Fruit fly (Drosophila melanogaster) whole organism, wandering third instar larva: ENCODE data around the gene CG9784.

Source experiments
- Abd-B ChIP-seq: fragments of >200 bp; optimal IDR thresholded peaks from 2 replicates; lab custom pipeline; 2017; ENCODE audit warnings: missing biosample characterization, missing genetic modification characterization
- CG32264 ChIP-seq: fragments of 200-800 bp; sonication (Bioruptor generic); optimal IDR thresholded peaks from 2 replicates; lab custom pipeline; 2016; ENCODE audit warnings: missing biosample characterization, missing genetic modification characterization
- CG9705 ChIP-seq: fragments of 200-800 bp; sonication (Bioruptor generic); optimal IDR thresholded peaks from 2 replicates; lab custom pipeline; 2018; ENCODE audit warnings: missing biosample characterization, mild to moderate bottlenecking, missing genetic modification characterization
- Dfd ChIP-seq: fragments of >200 bp; optimal IDR thresholded peaks from 2 replicates; lab custom pipeline; 2017; ENCODE audit warnings: missing biosample characterization, missing genetic modification characterization
- Dif ChIP-seq: fragments of 200-275, 200-300 bp; sonication (Bioruptor generic); optimal IDR thresholded peaks from 2 replicates; lab custom pipeline; 2018; ENCODE audit warnings: missing biosample characterization, missing genetic modification characterization; ENCODE audit not compliant: partially characterized antibody
- HLH106 ChIP-seq: fragments of 200-800 bp; optimal IDR thresholded peaks from 3 replicates; lab custom pipeline; 2019; ENCODE audit warnings: missing biosample characterization, mild to moderate bottlenecking, missing genetic modification characterization, moderate library complexity
- Hnf4 ChIP-seq: fragments of 200-800 bp; sonication (Bioruptor generic); optimal IDR thresholded peaks from 2 replicates; lab custom pipeline; 2016; ENCODE audit warnings: missing biosample characterization, mild to moderate bottlenecking, missing genetic modification characterization
- Hr78 ChIP-seq: fragments of >200 bp; optimal IDR thresholded peaks from 2 replicates; lab custom pipeline; 2017; ENCODE audit warnings: missing biosample characterization, missing genetic modification characterization
- Hr83 ChIP-seq: fragments of 200-300 bp; sonication (Bioruptor generic); optimal IDR thresholded peaks from 2 replicates; lab custom pipeline; 2016; ENCODE audit warnings: missing biosample characterization, mild to moderate bottlenecking, missing genetic modification characterization, moderate library complexity; ENCODE audit not compliant: poor library complexity, severe bottlenecking
- Jra ChIP-seq: sonication (Bioruptor generic); optimal IDR thresholded peaks from 2 replicates; lab custom pipeline; 2016; ENCODE audit warnings: missing biosample characterization, missing genetic modification characterization
- Mio ChIP-seq: sonication (Bioruptor generic); optimal IDR thresholded peaks from 2 replicates; lab custom pipeline; 2016; ENCODE audit warnings: missing biosample characterization, missing genetic modification characterization
- N ChIP-seq: fragments of >200 bp; optimal IDR thresholded peaks from 2 replicates; lab custom pipeline; 2018; ENCODE audit warnings: missing biosample characterization, missing external identifiers, missing genetic modification characterization
- OdsH ChIP-seq: fragments of 200-800 bp; sonication (Bioruptor generic); optimal IDR thresholded peaks from 2 replicates; lab custom pipeline; 2016; ENCODE audit warnings: missing biosample characterization, mild to moderate bottlenecking, missing genetic modification characterization
- Rel ChIP-seq, 2 experiments: fragments of 200-800 bp; sonication (Bioruptor generic) in 1 of 2; optimal IDR thresholded peaks; 2 replicates in 1 of 2; 3 replicates in 1 of 2; lab custom pipeline; 2016 to 2019; ENCODE audit warnings: mild to moderate bottlenecking in 2 of 2, missing biosample characterization in 2 of 2, missing genetic modification characterization in 2 of 2, moderate library complexity in 1 of 2
- Sp1 ChIP-seq: fragments of 200-800 bp; sonication (Bioruptor generic); optimal IDR thresholded peaks from 3 replicates; lab custom pipeline; 2019; ENCODE audit warnings: missing biosample characterization, mild to moderate bottlenecking, missing genetic modification characterization, moderate library complexity
- Vsx2 ChIP-seq: fragments of 200-300, 225-300 bp; sonication (Bioruptor generic); optimal IDR thresholded peaks from 2 replicates; lab custom pipeline; 2018; ENCODE audit warnings: missing biosample characterization, missing genetic modification characterization; ENCODE audit not compliant: partially characterized antibody
- br ChIP-seq: fragments of 200-800 bp; sonication (Bioruptor generic); optimal IDR thresholded peaks from 2 replicates; lab custom pipeline; 2016; ENCODE audit warnings: missing biosample characterization, missing genetic modification characterization
- brk ChIP-seq: fragments of 200-800 bp; sonication (Bioruptor generic); optimal IDR thresholded peaks from 2 replicates; lab custom pipeline; 2016; ENCODE audit warnings: missing biosample characterization, mild to moderate bottlenecking, missing genetic modification characterization
- dl ChIP-seq, 2 experiments: fragments of 175-275, 200-275 bp in 1 of 2; fragments of 200-275 bp in 1 of 2; sonication (Bioruptor generic); optimal IDR thresholded peaks; lab custom pipeline; 2018; ENCODE audit warnings: mild to moderate bottlenecking in 2 of 2, missing biosample characterization in 2 of 2, missing genetic modification characterization in 2 of 2, moderate library complexity in 2 of 2; ENCODE audit not compliant: partially characterized antibody in 2 of 2, insufficient read depth in 1 of 2
- dmrt93B ChIP-seq: fragments of 200-800 bp; sonication (Bioruptor generic); optimal IDR thresholded peaks from 2 replicates; lab custom pipeline; 2018; ENCODE audit warnings: missing biosample characterization, mild to moderate bottlenecking, missing genetic modification characterization
- dsf ChIP-seq: sonication (Bioruptor generic); optimal IDR thresholded peaks from 2 replicates; lab custom pipeline; 2016; ENCODE audit warnings: missing biosample characterization, missing genetic modification characterization, borderline replicate concordance
- ey ChIP-seq: fragments of 200-800 bp; sonication (Bioruptor generic); optimal IDR thresholded peaks from 2 replicates; lab custom pipeline; 2016; ENCODE audit warnings: missing biosample characterization, missing genetic modification characterization
- foxo ChIP-seq, 2 experiments: fragments of 200-800 bp; sonication (Bioruptor generic); optimal IDR thresholded peaks; 2 replicates in 1 of 2; 3 replicates in 1 of 2; lab custom pipeline; 2016 to 2017; ENCODE audit warnings: missing biosample characterization in 2 of 2, missing genetic modification characterization in 2 of 2
- fru ChIP-seq: fragments of 200-800 bp; sonication (Bioruptor generic); optimal IDR thresholded peaks from 3 replicates; lab custom pipeline; 2016; ENCODE audit warnings: missing biosample characterization, mild to moderate bottlenecking, missing genetic modification characterization
- h ChIP-seq: fragments of 200-800 bp; sonication (Bioruptor generic); optimal IDR thresholded peaks from 3 replicates; lab custom pipeline; 2016; ENCODE audit warnings: missing biosample characterization, mild to moderate bottlenecking, missing genetic modification characterization
- jim ChIP-seq: fragments of 175-275, 200-325 bp; sonication (Bioruptor generic); optimal IDR thresholded peaks from 2 replicates; lab custom pipeline; 2016; ENCODE audit warnings: missing biosample characterization, mild to moderate bottlenecking, missing genetic modification characterization
- lola ChIP-seq: fragments of >200 bp; optimal IDR thresholded peaks from 2 replicates; lab custom pipeline; 2017; ENCODE audit warnings: missing biosample characterization, missing genetic modification characterization
- pan ChIP-seq: fragments of >200 bp; optimal IDR thresholded peaks from 2 replicates; lab custom pipeline; 2017
- psq ChIP-seq: fragments of 200-800 bp; sonication (Bioruptor generic); optimal IDR thresholded peaks from 3 replicates; lab custom pipeline; 2017; ENCODE audit warnings: missing biosample characterization, mild to moderate bottlenecking, missing genetic modification characterization, moderate library complexity
- rgr ChIP-seq: fragments of 200-800 bp; sonication (Bioruptor generic); optimal IDR thresholded peaks from 3 replicates; lab custom pipeline; 2016; ENCODE audit warnings: missing biosample characterization, mild to moderate bottlenecking, missing genetic modification characterization
- sage ChIP-seq: fragments of 200-800 bp; sonication (Bioruptor generic); optimal IDR thresholded peaks from 2 replicates; lab custom pipeline; 2016; ENCODE audit warnings: missing biosample characterization, mild to moderate bottlenecking, missing genetic modification characterization
- sv ChIP-seq: fragments of 200-800 bp; sonication (Bioruptor generic); optimal IDR thresholded peaks from 3 replicates; lab custom pipeline; 2016; ENCODE audit warnings: missing biosample characterization, missing genetic modification characterization
- tai ChIP-seq: sonication (Bioruptor generic); optimal IDR thresholded peaks from 2 replicates; lab custom pipeline; 2016; ENCODE audit warnings: missing biosample characterization, missing genetic modification characterization
- usp ChIP-seq: fragments of >200 bp; optimal IDR thresholded peaks from 2 replicates; lab custom pipeline; 2017; ENCODE audit warnings: missing biosample characterization, missing genetic modification characterization
- woc ChIP-seq: sonication (Bioruptor generic); optimal IDR thresholded peaks from 2 replicates; lab custom pipeline; 2016; ENCODE audit warnings: missing biosample characterization, mild to moderate bottlenecking, missing genetic modification characterization

The CG9784 gene

dm6 chrX:16582145-16582544 lies 16.9 kb downstream of the CG9784 start:
- TF ChIP-seq fru (GFP tag; lab: Kevin White, UChicago) (no peak), Rel (GFP tag; optimal IDR thresholded peaks at IDR 0.05; lab: Kevin White, UChicago) (no peak), Rel (tag; optimal IDR thresholded peaks at IDR 0.05; lab: Kevin White, UChicago) (no peak), Hr83 (peak; percentile 37), CG32264 (GFP tag; lab: Kevin White, UChicago) (no peak)
- TF ChIP-seq, all 38 proteins: peak for 1

- no peak for TF ChIP-seq rgr (GFP tag; lab: Kevin White, UChicago)
- TF ChIP-seq ey (GFP tag; lab: Kevin White, UChicago) = peak; percentile 1
Observed at dm6 chrX:16581703-16582102, 17.3 kb downstream of the CG9784 start.

- TF ChIP-seq pan (lab: Kevin White, UChicago) (no peak), foxo (GFP tag; optimal IDR thresholded peaks at IDR 0.05; lab: Kevin White, UChicago) (peak in 1 of 2 experiments; percentile 15), Sp1 (peak; percentile 25), HLH106 (tag; lab: Kevin White, UChicago) (peak; percentile 26), Vsx2 (GFP tag; lab: Kevin White, UChicago) (no peak), Hnf4 (GFP tag; lab: Kevin White, UChicago) (no peak), OdsH (GFP tag; lab: Kevin White, UChicago) (no peak), fru (GFP tag; lab: Kevin White, UChicago) (peak; percentile 20), sv (GFP tag; lab: Kevin White, UChicago) (peak; percentile 15)
- TF ChIP-seq, all 38 proteins: peak for 5
Observed at dm6 chrX:16579978-16580377, 19.0 kb downstream of the CG9784 start.

dm6 chrX:16575097-16575496 lies 23.9 kb downstream of the CG9784 start:
- no peak for TF ChIP-seq tai
- peak; percentile 93 for TF ChIP-seq Dfd (GFP tag; lab: Kevin White, UChicago)
- no peak for TF ChIP-seq OdsH (GFP tag; lab: Kevin White, UChicago)
- TF ChIP-seq lola (GFP tag; lab: Kevin White, UChicago) = no peak
- TF ChIP-seq, all 38 proteins: peak for 1

- TF ChIP-seq Hr78 (GFP tag; lab: Kevin White, UChicago) = no peak
- TF ChIP-seq jim (GFP tag; lab: Kevin White, UChicago) = no peak
- no peak for TF ChIP-seq dsf
- no peak for TF ChIP-seq Hnf4 (GFP tag; lab: Kevin White, UChicago)
- no peak for TF ChIP-seq ey (GFP tag; lab: Kevin White, UChicago)
- no peak for TF ChIP-seq br (GFP tag; lab: Kevin White, UChicago)
- TF ChIP-seq rgr (GFP tag; lab: Kevin White, UChicago) = no peak
- TF ChIP-seq h = no peak
- TF ChIP-seq Dfd (GFP tag; lab: Kevin White, UChicago) = no peak
- no peak for TF ChIP-seq Rel (GFP tag; optimal IDR thresholded peaks at IDR 0.05; lab: Kevin White, UChicago)
- no peak for TF ChIP-seq Rel (tag; optimal IDR thresholded peaks at IDR 0.05; lab: Kevin White, UChicago)
- TF ChIP-seq usp (GFP tag; lab: Kevin White, UChicago) = no peak
- no peak for TF ChIP-seq brk (GFP tag; lab: Kevin White, UChicago)
Observed at dm6 chrX:16574114-16574513, 24.9 kb downstream of the CG9784 start.

- TF ChIP-seq h (peak; percentile 29), ey (GFP tag; lab: Kevin White, UChicago) (no peak), Hnf4 (GFP tag; lab: Kevin White, UChicago) (peak; percentile 23), Hr83 (no peak), sv (GFP tag; lab: Kevin White, UChicago) (no peak), psq (no peak), Abd-B (GFP tag; lab: Kevin White, UChicago) (no peak), Jra (GFP tag; lab: Kevin White, UChicago) (peak; percentile 9), Hr78 (GFP tag; lab: Kevin White, UChicago) (no peak), CG9705 (GFP tag; lab: Kevin White, UChicago) (no peak), dsf (no peak), dmrt93B (GFP tag; lab: Kevin White, UChicago) (no peak), OdsH (GFP tag; lab: Kevin White, UChicago) (peak; percentile 50), HLH106 (tag; lab: Kevin White, UChicago) (no peak), Dif (GFP tag; lab: Kevin White, UChicago) (no peak), tai (no peak), foxo (GFP tag; optimal IDR thresholded peaks at IDR 0.05; lab: Kevin White, UChicago) (peak in 1 of 2 experiments; percentile 46), pan (lab: Kevin White, UChicago) (no peak), br (GFP tag; lab: Kevin White, UChicago) (peak; percentile 14), Sp1 (no peak), N (GFP tag; lab: Kevin White, UChicago) (no peak), fru (GFP tag; lab: Kevin White, UChicago) (peak; percentile 26), rgr (GFP tag; lab: Kevin White, UChicago) (peak; percentile 55), Mio (GFP tag; lab: Kevin White, UChicago) (no peak), sage (GFP tag; lab: Kevin White, UChicago) (no peak), brk (GFP tag; lab: Kevin White, UChicago) (no peak), woc (GFP tag; lab: Kevin White, UChicago) (no peak), Dfd (GFP tag; lab: Kevin White, UChicago) (no peak), Vsx2 (GFP tag; lab: Kevin White, UChicago) (no peak), CG32264 (GFP tag; lab: Kevin White, UChicago) (no peak), usp (GFP tag; lab: Kevin White, UChicago) (no peak), dl (GFP tag; optimal IDR thresholded peaks at IDR 0.05; lab: Kevin White, UChicago; ENCODE audit: insufficient read depth in 1 of 2, partially characterized antibody in 2 of 2) (no peak)
Observed at dm6 chrX:16573659-16574058, 25.4 kb downstream of the CG9784 start.
